Worm (Caenorhabditis elegans): ENCODE data around the gene ssu-2.

The ssu-2 gene

ce11 chrIV:14379191-14379590 is 18.1 kb downstream of the ssu-2 start:
- TF ChIP-seq pax-1 (tag; optimal IDR thresholded peaks at IDR 0.05) (no peak), pros-1 (tag; optimal IDR thresholded peaks at IDR 0.05) (no peak), elt-4 (tag; optimal IDR thresholded peaks at IDR 0.05) (no peak), T23F11.4 (GFP tag; optimal IDR thresholded peaks at IDR 0.05) (no peak), zip-5 (tag; optimal IDR thresholded peaks at IDR 0.05) (no peak), unc-86 (tag; optimal IDR thresholded peaks at IDR 0.05) (no peak), lin-11 (tag; optimal IDR thresholded peaks at IDR 0.05) (no peak), F13H6.1 (tag; optimal IDR thresholded peaks at IDR 0.05) (no peak), hlh-6 (tag; optimal IDR thresholded peaks at IDR 0.05) (no peak)

- TF ChIP-seq ceh-22 (tag; optimal IDR thresholded peaks at IDR 0.05), result no peak
- TF ChIP-seq C08G9.2 (tag; optimal IDR thresholded peaks at IDR 0.05), result no peak
- TF ChIP-seq npax-4 (tag; optimal IDR thresholded peaks at IDR 0.05), result no peak
- no peak for TF ChIP-seq ceh-14 (tag; optimal IDR thresholded peaks at IDR 0.05)
- no peak for TF ChIP-seq dve-1 (tag; optimal IDR thresholded peaks at IDR 0.05)
- TF ChIP-seq ceh-24 (tag; optimal IDR thresholded peaks at IDR 0.05), result no peak
- TF ChIP-seq ceh-34 (tag; optimal IDR thresholded peaks at IDR 0.05), result no peak
- no peak for TF ChIP-seq pax-1 (tag; optimal IDR thresholded peaks at IDR 0.05)
- TF ChIP-seq ceh-31 (tag; optimal IDR thresholded peaks at IDR 0.05), result no peak
- TF ChIP-seq fax-1 (tag; optimal IDR thresholded peaks at IDR 0.05), result no peak
- no peak for TF ChIP-seq ahr-1 (tag; optimal IDR thresholded peaks at IDR 0.05)
- no peak for TF ChIP-seq ztf-16 (tag; optimal IDR thresholded peaks at IDR 0.05)
- no peak for TF ChIP-seq K09A11.1 (tag; optimal IDR thresholded peaks at IDR 0.05; ENCODE audit: insufficient read depth)
- no peak for TF ChIP-seq mec-3 (tag; optimal IDR thresholded peaks at IDR 0.05; ENCODE audit: borderline replicate concordance)
- no peak for TF ChIP-seq unc-3 (GFP tag; conservative IDR thresholded peaks at IDR 0.05)
- TF ChIP-seq unc-3 (tag; optimal IDR thresholded peaks at IDR 0.05), result no peak
- no peak for TF ChIP-seq C38D4.7 (GFP tag; optimal IDR thresholded peaks at IDR 0.05)
- no peak for TF ChIP-seq hlh-15 (tag; optimal IDR thresholded peaks at IDR 0.05)
- TF ChIP-seq ceh-45 (GFP tag; IDR thresholded peaks at IDR 0.05), result no peak
- no peak for TF ChIP-seq tbx-2 (tag; optimal IDR thresholded peaks at IDR 0.05)
These were observed 22.4 kb downstream of the ssu-2 start, which contains the start of gene paqr-3 for ce11 chrIV:14383474-14383873. Gene paqr-3, minus strand, starts transcription at chrIV:14383683.

ce11 chrIV:14384194-14384593 is 23.1 kb downstream of the ssu-2 start:
- TF ChIP-seq nhr-11 (tag; optimal IDR thresholded peaks at IDR 0.05) (no peak), fkh-6 (tag; optimal IDR thresholded peaks at IDR 0.05) (no peak), dve-1 (tag; optimal IDR thresholded peaks at IDR 0.05) (no peak), ceh-6 (GFP tag; optimal IDR thresholded peaks at IDR 0.05) (no peak), fkh-10 (GFP tag; optimal IDR thresholded peaks at IDR 0.05) (no peak)

- TF ChIP-seq K09A11.1 (tag; optimal IDR thresholded peaks at IDR 0.05; ENCODE audit: insufficient read depth), result no peak
- TF ChIP-seq dmd-4 (tag; optimal IDR thresholded peaks at IDR 0.05; ENCODE audit: borderline replicate concordance), result no peak
- TF ChIP-seq C38D4.7 (GFP tag; optimal IDR thresholded peaks at IDR 0.05), result no peak
- TF ChIP-seq ceh-22 (tag; optimal IDR thresholded peaks at IDR 0.05), result no peak
- no peak for TF ChIP-seq lim-6 (tag; optimal IDR thresholded peaks at IDR 0.05)
These were observed 24.1 kb downstream of the ssu-2 start for ce11 chrIV:14385140-14385539.

ce11 chrIV:14387766-14388553 is 26.9 kb downstream of the ssu-2 start:
- no peak for TF ChIP-seq che-1 (tag; optimal IDR thresholded peaks at IDR 0.05)
- TF ChIP-seq ceh-22 (tag; optimal IDR thresholded peaks at IDR 0.05), result no peak
- no peak for TF ChIP-seq unc-86 (tag; optimal IDR thresholded peaks at IDR 0.05)
- no peak for TF ChIP-seq elt-2 (tag; optimal IDR thresholded peaks at IDR 0.05)
- TF ChIP-seq nhr-232 (tag; optimal IDR thresholded peaks at IDR 0.05), result no peak
- TF ChIP-seq ceh-9 (tag; optimal IDR thresholded peaks at IDR 0.05), result no peak
- TF ChIP-seq ceh-2 (tag; optimal IDR thresholded peaks at IDR 0.05), result no peak
- TF ChIP-seq F13H6.1 (tag; optimal IDR thresholded peaks at IDR 0.05), result no peak
- no peak for TF ChIP-seq fax-1 (tag; optimal IDR thresholded peaks at IDR 0.05)
- no peak for TF ChIP-seq fkh-6 (tag; optimal IDR thresholded peaks at IDR 0.05)
- TF ChIP-seq pha-2 (tag; optimal IDR thresholded peaks at IDR 0.05), result no peak
- no peak for TF ChIP-seq hlh-15 (tag; optimal IDR thresholded peaks at IDR 0.05)
- no peak for TF ChIP-seq Y22D7AL.16 (tag; optimal IDR thresholded peaks at IDR 0.05)
- TF ChIP-seq T23F11.4 (GFP tag; optimal IDR thresholded peaks at IDR 0.05), result no peak
